Worm (Caenorhabditis elegans) whole organism, late embryonic: Measurements from ENCODE around the gene F53B3.3.

Experiments
- C08G9.2 ChIP-seq: sonication (generic microtip); optimal IDR thresholded peaks from 2 replicates; lab custom pipeline; 2016; ENCODE audit warnings: mild to moderate bottlenecking, missing genetic modification characterization, moderate library complexity, missing compliant biosample characterization
- F13H6.1 ChIP-seq: sonication (generic microtip); optimal IDR thresholded peaks from 2 replicates; lab custom pipeline; 2016; ENCODE audit warnings: missing genetic modification characterization, missing compliant biosample characterization
- K02D7.2 ChIP-seq: sonication (generic microtip); optimal IDR thresholded peaks from 2 replicates; lab custom pipeline; 2017; ENCODE audit warnings: mild to moderate bottlenecking, missing genetic modification characterization, missing compliant biosample characterization
- T23F11.4 ChIP-seq: fragments of 200-800 bp; sonication (Bioruptor generic); optimal IDR thresholded peaks from 2 replicates; lab custom pipeline; 2018; ENCODE audit warnings: mild to moderate bottlenecking, missing genetic modification characterization, missing compliant biosample characterization
- ceh-14 ChIP-seq: sonication (generic microtip); optimal IDR thresholded peaks from 2 replicates; lab custom pipeline; 2016; ENCODE audit warnings: missing genotype, missing genetic modification characterization, missing compliant biosample characterization
- ceh-19 ChIP-seq: fragments of 200-800 bp; sonication (Bioruptor generic); optimal IDR thresholded peaks from 2 replicates; lab custom pipeline; 2018; ENCODE audit warnings: mild to moderate bottlenecking, missing genetic modification characterization, missing compliant biosample characterization
- ceh-2 ChIP-seq: sonication (generic microtip); optimal IDR thresholded peaks from 2 replicates; lab custom pipeline; 2016; ENCODE audit warnings: missing genotype, missing genetic modification characterization, missing compliant biosample characterization
- ceh-22 ChIP-seq: sonication (generic microtip); optimal IDR thresholded peaks from 2 replicates; lab custom pipeline; 2017; ENCODE audit warnings: missing biosample characterization, missing genetic modification characterization
- ceh-24 ChIP-seq: sonication (generic microtip); optimal IDR thresholded peaks from 2 replicates; lab custom pipeline; 2016; ENCODE audit warnings: mild to moderate bottlenecking, missing genetic modification characterization, missing compliant biosample characterization
- ceh-30 ChIP-seq: fragments of 150-350 bp; optimal IDR thresholded peaks from 2 replicates; lab custom pipeline; 2014; ENCODE audit warnings: missing biosample characterization, missing genetic modification characterization
- ceh-31 ChIP-seq: sonication (generic microtip); optimal IDR thresholded peaks from 2 replicates; lab custom pipeline; 2016; ENCODE audit warnings: missing genetic modification characterization, missing compliant biosample characterization
- ceh-34 ChIP-seq: sonication (generic microtip); optimal IDR thresholded peaks from 2 replicates; lab custom pipeline; 2016; ENCODE audit warnings: mild to moderate bottlenecking, missing genetic modification characterization, missing compliant biosample characterization
- ceh-6 ChIP-seq: fragments of 200-800 bp; sonication (Bioruptor generic); optimal IDR thresholded peaks from 2 replicates; lab custom pipeline; 2018; ENCODE audit warnings: mild to moderate bottlenecking, missing genetic modification characterization, missing compliant biosample characterization
- ceh-9 ChIP-seq: sonication (generic microtip); optimal IDR thresholded peaks from 2 replicates; lab custom pipeline; 2016; ENCODE audit warnings: mild to moderate bottlenecking, missing genetic modification characterization, inconsistent platforms, missing compliant biosample characterization
- dve-1 ChIP-seq: sonication (generic microtip); optimal IDR thresholded peaks from 2 replicates; lab custom pipeline; 2017; ENCODE audit warnings: antibody characterized with exemption, mild to moderate bottlenecking, missing genetic modification characterization, missing compliant biosample characterization
- elt-4 ChIP-seq: sonication (generic microtip); optimal IDR thresholded peaks from 2 replicates; lab custom pipeline; 2016; ENCODE audit warnings: missing genetic modification characterization, missing compliant biosample characterization
- fax-1 ChIP-seq: sonication (generic microtip); optimal IDR thresholded peaks from 2 replicates; lab custom pipeline; 2016; ENCODE audit warnings: missing genotype, missing genetic modification characterization, missing compliant biosample characterization
- fkh-10 ChIP-seq: fragments of 150-350 bp; optimal IDR thresholded peaks from 2 replicates; lab custom pipeline; 2014; ENCODE audit warnings: missing biosample characterization, missing genetic modification reagents, missing genetic modification characterization
- fkh-6 ChIP-seq: sonication (generic microtip); optimal IDR thresholded peaks from 2 replicates; lab custom pipeline; 2016; ENCODE audit warnings: missing genetic modification characterization, missing compliant biosample characterization
- hlh-13 ChIP-seq: fragments of 200-800 bp; sonication (Bioruptor generic); optimal IDR thresholded peaks from 2 replicates; lab custom pipeline; 2018; ENCODE audit warnings: mild to moderate bottlenecking, missing genetic modification characterization, missing compliant biosample characterization
- hlh-15 ChIP-seq: sonication (generic microtip); optimal IDR thresholded peaks from 2 replicates; lab custom pipeline; 2016; ENCODE audit warnings: missing genetic modification characterization, missing compliant biosample characterization
- hlh-30 ChIP-seq: sonication (generic microtip); optimal IDR thresholded peaks from 2 replicates; lab custom pipeline; 2017; ENCODE audit warnings: antibody characterized with exemption, missing genetic modification characterization, missing compliant biosample characterization; ENCODE audit not compliant: insufficient read depth
- hlh-6 ChIP-seq: sonication (generic microtip); optimal IDR thresholded peaks from 2 replicates; lab custom pipeline; 2016; ENCODE audit warnings: missing genotype, missing genetic modification characterization, missing compliant biosample characterization
- hlh-8 ChIP-seq: sonication (generic microtip); optimal IDR thresholded peaks from 2 replicates; lab custom pipeline; 2016; ENCODE audit warnings: missing genotype, missing genetic modification characterization, missing compliant biosample characterization
- lin-11 ChIP-seq: fragments of 200-800 bp; sonication (Bioruptor generic); optimal IDR thresholded peaks from 2 replicates; lab custom pipeline; 2018; ENCODE audit warnings: mild to moderate bottlenecking, missing genetic modification characterization, missing compliant biosample characterization
- madf-2 ChIP-seq: sonication (generic microtip); optimal IDR thresholded peaks from 2 replicates; lab custom pipeline; 2017; ENCODE audit warnings: missing genetic modification characterization, missing compliant biosample characterization
- mec-3 ChIP-seq: sonication (generic microtip); optimal IDR thresholded peaks from 2 replicates; lab custom pipeline; 2016; ENCODE audit warnings: borderline replicate concordance, missing genetic modification characterization, missing compliant biosample characterization
- nfya-1 ChIP-seq: sonication (generic microtip); optimal IDR thresholded peaks from 2 replicates; lab custom pipeline; 2017; ENCODE audit warnings: missing genetic modification characterization, mild to moderate bottlenecking, missing compliant biosample characterization, antibody characterized with exemption, moderate library complexity
- nhr-11 ChIP-seq: fragments of 150-350 bp; optimal IDR thresholded peaks from 2 replicates; lab custom pipeline; 2014; ENCODE audit warnings: missing biosample characterization, missing genetic modification characterization
- nhr-232 ChIP-seq: sonication (generic microtip); optimal IDR thresholded peaks from 2 replicates; lab custom pipeline; 2016; ENCODE audit warnings: missing genetic modification characterization, missing compliant biosample characterization
- npax-4 ChIP-seq: sonication (generic microtip); optimal IDR thresholded peaks from 2 replicates; lab custom pipeline; 2016; ENCODE audit warnings: missing genetic modification characterization, missing compliant biosample characterization
- odd-2 ChIP-seq: sonication (generic microtip); optimal IDR thresholded peaks from 2 replicates; lab custom pipeline; 2017; ENCODE audit warnings: antibody characterized with exemption, mild to moderate bottlenecking, missing genetic modification characterization, missing compliant biosample characterization
- pag-3 ChIP-seq: sonication (generic microtip); optimal IDR thresholded peaks from 2 replicates; lab custom pipeline; 2016; ENCODE audit warnings: missing compliant biosample characterization, missing genetic modification characterization, borderline replicate concordance
- pat-9 ChIP-seq: fragments of 200-800 bp; sonication (Bioruptor generic); optimal IDR thresholded peaks from 2 replicates; lab custom pipeline; 2018; ENCODE audit warnings: mild to moderate bottlenecking, missing genetic modification characterization, moderate library complexity, missing compliant biosample characterization
- pha-2 ChIP-seq: sonication (generic microtip); optimal IDR thresholded peaks from 2 replicates; lab custom pipeline; 2017; ENCODE audit warnings: mild to moderate bottlenecking, missing genetic modification characterization, missing compliant biosample characterization
- pha-4 ChIP-seq: fragments of 150-350 bp; optimal IDR thresholded peaks from 2 replicates; lab custom pipeline; 2018; ENCODE audit warnings: missing biosample characterization, missing genetic modification reagents, missing genetic modification characterization
- pqm-1 ChIP-seq: sonication (generic microtip); optimal IDR thresholded peaks from 2 replicates; lab custom pipeline; 2016; ENCODE audit warnings: missing genetic modification characterization, missing compliant biosample characterization
- pros-1 ChIP-seq: fragments of 150-350 bp; optimal IDR thresholded peaks from 2 replicates; lab custom pipeline; 2014; ENCODE audit warnings: missing biosample characterization, missing genetic modification reagents, missing genetic modification characterization
- ref-2 ChIP-seq: sonication (generic microtip); optimal IDR thresholded peaks from 2 replicates; lab custom pipeline; 2016; ENCODE audit warnings: missing genetic modification characterization, missing compliant biosample characterization
- rnt-1 ChIP-seq: sonication (generic microtip); optimal IDR thresholded peaks from 2 replicates; lab custom pipeline; 2016; ENCODE audit warnings: missing genetic modification characterization, missing compliant biosample characterization
- sdc-2 ChIP-seq: sonication (generic microtip); optimal IDR thresholded peaks from 2 replicates; lab custom pipeline; 2016; ENCODE audit warnings: missing genotype, missing genetic modification characterization, missing compliant biosample characterization
- sox-2 ChIP-seq: fragments of 200-800 bp; sonication (Bioruptor generic); IDR thresholded peaks from 2 replicates; pipeline ENCODE4 v1.3.6; 2022; ENCODE audit warnings: missing genetic modification reagents, missing genetic modification characterization, missing compliant biosample characterization
- syd-9 ChIP-seq: sonication (generic microtip); optimal IDR thresholded peaks from 2 replicates; lab custom pipeline; 2016; ENCODE audit warnings: mild to moderate bottlenecking, missing genetic modification characterization, moderate library complexity, missing compliant biosample characterization
- tbx-2 ChIP-seq: sonication (generic microtip); optimal IDR thresholded peaks from 2 replicates; lab custom pipeline; 2016; ENCODE audit warnings: missing genetic modification characterization, missing compliant biosample characterization
- tbx-7 ChIP-seq: sonication (generic microtip); optimal IDR thresholded peaks from 2 replicates; lab custom pipeline; 2016; ENCODE audit warnings: missing genotype, missing genetic modification characterization, missing compliant biosample characterization
- ttx-3 ChIP-seq: sonication (generic microtip); optimal IDR thresholded peaks from 2 replicates; lab custom pipeline; 2016; ENCODE audit warnings: missing genetic modification reagents, missing genetic modification characterization, missing compliant biosample characterization
- unc-42 ChIP-seq: sonication (generic microtip); optimal IDR thresholded peaks from 2 replicates; lab custom pipeline; 2016; ENCODE audit warnings: missing genotype, missing genetic modification characterization, missing compliant biosample characterization
- unc-86 ChIP-seq: sonication (generic microtip); optimal IDR thresholded peaks from 2 replicates; lab custom pipeline; 2016; ENCODE audit warnings: missing genetic modification characterization, missing compliant biosample characterization
- zip-5 ChIP-seq: sonication (generic microtip); optimal IDR thresholded peaks from 2 replicates; lab custom pipeline; 2016; ENCODE audit warnings: missing genetic modification characterization, missing compliant biosample characterization

The F53B3.3 gene

ce11 chrX:2885318-2885908 lies 14.5 kb upstream of the F53B3.3 start, which contains the start of gene vang-1 (continued):
- TF ChIP-seq elt-4 (tag; lab: Kevin White, UChicago) (no peak), unc-86 (tag; lab: Kevin White, UChicago) (no peak)
- TF ChIP-seq, all 69 proteins: peak for 28

- TF ChIP-seq pat-9 (tag; lab: Kevin White, UChicago) (no peak), ceh-31 (tag; lab: Kevin White, UChicago) (no peak), rnt-1 (tag; lab: Kevin White, UChicago) (no peak), odd-2 (tag; lab: Kevin White, UChicago) (no peak), tbx-2 (tag; lab: Kevin White, UChicago) (peak; percentile 11), ceh-22 (tag; lab: Kevin White, UChicago) (no peak), sox-2 (GFP tag; lab: Robert Waterston, UW) (no peak), C08G9.2 (no peak), pag-3 (tag; lab: Kevin White, UChicago) (no peak), lin-11 (tag; lab: Kevin White, UChicago) (no peak), pqm-1 (no peak), hlh-15 (tag; lab: Kevin White, UChicago) (no peak), unc-86 (tag; lab: Kevin White, UChicago) (no peak), ceh-2 (tag; lab: Kevin White, UChicago) (no peak), unc-42 (tag; lab: Kevin White, UChicago) (no peak), zip-5 (tag; lab: Kevin White, UChicago) (no peak), syd-9 (tag; lab: Kevin White, UChicago) (no peak), ref-2 (tag; lab: Kevin White, UChicago) (peak; percentile 12), ceh-24 (tag; lab: Kevin White, UChicago) (no peak), nhr-232 (tag; lab: Kevin White, UChicago) (no peak), T23F11.4 (no peak), ttx-3 (tag; lab: Kevin White, UChicago) (no peak), ceh-6 (GFP tag; lab: Kevin White, UChicago) (no peak), K02D7.2 (tag; lab: Kevin White, UChicago) (no peak), madf-2 (no peak), hlh-13 (no peak), pha-2 (tag; lab: Kevin White, UChicago) (no peak), ceh-30 (tag; lab: Kevin White, UChicago) (no peak), fkh-6 (tag; lab: Kevin White, UChicago) (peak; percentile 21), tbx-7 (tag; lab: Kevin White, UChicago) (no peak), fkh-10 (GFP tag; lab: Kevin White, UChicago) (no peak), pha-4 (tag; lab: Kevin White, UChicago) (no peak), nhr-11 (no peak), mec-3 (no peak), pros-1 (tag; lab: Kevin White, UChicago) (peak; percentile 53), npax-4 (tag; lab: Kevin White, UChicago) (no peak), F13H6.1 (no peak), sdc-2 (tag; lab: Kevin White, UChicago) (peak; percentile 31), dve-1 (no peak), ceh-14 (tag; lab: Kevin White, UChicago) (no peak), hlh-30 (tag; lab: Kevin White, UChicago) (peak; percentile 50), ceh-9 (no peak), nfya-1 (tag; lab: Kevin White, UChicago) (peak; percentile 42), ceh-19 (GFP tag; lab: Kevin White, UChicago) (no peak), ceh-34 (tag; lab: Kevin White, UChicago) (peak; percentile 35), fax-1 (tag; lab: Kevin White, UChicago) (no peak), hlh-6 (tag; lab: Kevin White, UChicago) (no peak), hlh-8 (tag; lab: Kevin White, UChicago) (no peak)
These were observed 8.8 kb upstream of the F53B3.3 start, which contains the start of gene F53B3.5 for ce11 chrX:2879529-2880265. F53B3.5 (minus strand) TSS chrX:2879579.
